Worm (Caenorhabditis elegans) whole organism, midembryonic: ENCODE results near the gene R04F11.2.

Experiments used
- T22C8.4 ChIP-seq: fragments of 200-800 bp; sonication (Bioruptor generic); IDR thresholded peaks from 2 replicates; pipeline ENCODE4 v1.3.6; 2022; ENCODE audit warnings: missing genetic modification characterization, missing compliant biosample characterization
- cog-1 ChIP-seq: sonication (generic microtip); optimal IDR thresholded peaks from 2 replicates; lab custom pipeline; 2016; ENCODE audit warnings: missing genetic modification characterization, missing compliant biosample characterization
- flt-1 ChIP-seq: fragments of 200-800 bp; sonication (Bioruptor generic); IDR thresholded peaks from 2 replicates; pipeline ENCODE4 v1.3.6; 2022; ENCODE audit warnings: missing genetic modification characterization, missing compliant biosample characterization
- klf-2 ChIP-seq: fragments of 200-800 bp; sonication (Bioruptor generic); conservative IDR thresholded peaks from 2 replicates; pipeline ENCODE4 v1.3.6; 2022; ENCODE audit warnings: missing genetic modification reagents, missing genetic modification characterization, missing compliant biosample characterization
- med-1 ChIP-seq: sonication (generic microtip); optimal IDR thresholded peaks from 2 replicates; lab custom pipeline; 2017; ENCODE audit warnings: missing genetic modification characterization, mild to moderate bottlenecking, missing compliant biosample characterization, antibody characterized with exemption, missing genetic modification reagents; ENCODE audit not compliant: insufficient read depth
- ref-1 ChIP-seq: fragments of 200-800 bp; sonication (Bioruptor generic); conservative IDR thresholded peaks from 2 replicates; pipeline ENCODE4 v1.3.6; 2022; ENCODE audit warnings: missing genetic modification reagents, missing genetic modification characterization, missing compliant biosample characterization
- tab-1 ChIP-seq: fragments of 200-800 bp; sonication (Bioruptor generic); IDR thresholded peaks from 2 replicates; pipeline ENCODE4 v1.3.6; 2022; ENCODE audit warnings: missing genetic modification characterization, missing compliant biosample characterization
- ztf-23 ChIP-seq: fragments of 200-800 bp; sonication (Bioruptor generic); IDR thresholded peaks from 2 replicates; pipeline ENCODE4 v1.3.6; 2022; ENCODE audit warnings: missing genetic modification reagents, missing genetic modification characterization, missing compliant biosample characterization
- ztf-29 ChIP-seq: fragments of 200-800 bp; sonication (Bioruptor generic); IDR thresholded peaks from 2 replicates; pipeline ENCODE4 v1.3.6; 2022; ENCODE audit warnings: missing genetic modification reagents, missing genetic modification characterization, missing compliant biosample characterization

The R04F11.2 gene

DNA sequence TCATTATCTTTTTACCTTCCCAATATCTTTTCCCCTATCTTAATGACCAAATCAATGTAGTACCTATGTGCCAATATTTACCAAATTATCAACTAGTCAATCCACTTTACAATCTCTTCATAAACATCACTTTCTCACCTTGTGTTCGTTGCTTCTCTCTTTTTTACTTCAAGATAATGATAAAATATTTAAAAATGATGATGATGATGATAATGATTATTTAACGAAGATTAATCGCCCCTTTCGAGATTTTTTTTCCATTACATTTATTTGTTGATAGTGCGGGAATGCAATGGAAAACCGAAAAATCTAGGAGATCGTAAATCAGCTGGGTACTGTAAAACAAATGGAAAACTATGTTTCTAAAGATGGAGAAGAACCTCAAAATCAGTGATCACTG is 24.1 kb upstream of the R04F11.2 start:
- TF ChIP-seq flt-1 (GFP tag; lab: Robert Waterston, UW) (no peak), cog-1 (tag; lab: Kevin White, UChicago) (no peak), ref-1 (GFP tag; lab: Robert Waterston, UW) (no peak), ztf-23 (GFP tag; lab: Robert Waterston, UW) (no peak), klf-2 (GFP tag; lab: Robert Waterston, UW) (no peak), ztf-29 (GFP tag; lab: Robert Waterston, UW) (no peak), T22C8.4 (GFP tag; lab: Robert Waterston, UW) (no peak), med-1 (GFP tag; lab: Kevin White, UChicago) (no peak), tab-1 (GFP tag; lab: Robert Waterston, UW) (no peak)

ce11 chrV:12295015-12295414 is 23.2 kb upstream of the R04F11.2 start:
- TF ChIP-seq med-1 (GFP tag; lab: Kevin White, UChicago) (no peak), tab-1 (GFP tag; lab: Robert Waterston, UW) (no peak), ztf-23 (GFP tag; lab: Robert Waterston, UW) (no peak)

DNA sequence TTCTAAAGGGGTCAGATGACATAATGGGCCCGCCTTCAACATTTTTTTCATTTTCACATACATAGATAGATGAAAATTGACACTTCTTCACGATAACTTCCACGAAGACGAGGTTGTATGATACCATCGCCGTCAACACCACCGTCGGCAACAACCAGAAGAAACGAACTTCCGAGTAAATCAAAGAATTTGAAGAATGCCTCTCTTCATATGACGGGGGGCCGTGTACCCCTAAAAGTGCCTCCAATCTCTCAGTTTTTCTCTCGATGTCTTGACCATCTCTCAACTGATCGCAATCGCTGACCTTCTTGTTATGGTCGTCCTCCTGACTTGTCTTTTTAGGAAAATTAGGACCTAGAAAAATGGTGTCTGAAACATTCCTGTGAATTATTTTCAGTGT is 22.7 kb upstream of the R04F11.2 start:
- TF ChIP-seq ztf-29 (GFP tag; lab: Robert Waterston, UW) (no peak), ztf-23 (GFP tag; lab: Robert Waterston, UW) (no peak), tab-1 (GFP tag; lab: Robert Waterston, UW) (no peak), cog-1 (tag; lab: Kevin White, UChicago) (no peak), med-1 (GFP tag; lab: Kevin White, UChicago) (no peak), T22C8.4 (GFP tag; lab: Robert Waterston, UW) (no peak), ref-1 (GFP tag; lab: Robert Waterston, UW) (no peak), flt-1 (GFP tag; lab: Robert Waterston, UW) (no peak)

DNA sequence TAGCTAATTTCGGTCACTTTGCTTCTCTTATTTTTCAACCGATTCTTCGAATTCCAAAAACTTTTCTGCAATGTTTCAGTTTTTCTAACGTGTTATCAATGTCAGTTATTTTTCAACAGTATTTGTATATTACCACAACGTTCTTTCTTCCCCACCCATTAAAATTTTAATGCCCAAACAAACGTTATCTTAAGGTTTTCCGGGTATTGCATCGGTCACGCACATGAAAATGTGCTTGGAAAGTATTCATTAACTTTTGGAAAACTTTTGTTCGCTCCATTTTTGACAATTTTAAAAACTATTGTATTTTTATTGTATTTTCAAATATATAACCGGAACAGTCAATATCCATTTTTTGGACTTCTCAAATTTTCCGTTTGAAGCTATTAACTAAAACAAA is 22.1 kb upstream of the R04F11.2 start:
- TF ChIP-seq ref-1 (GFP tag; lab: Robert Waterston, UW) (no peak), tab-1 (GFP tag; lab: Robert Waterston, UW) (no peak), med-1 (GFP tag; lab: Kevin White, UChicago) (no peak), klf-2 (GFP tag; lab: Robert Waterston, UW) (no peak), ztf-29 (GFP tag; lab: Robert Waterston, UW) (no peak), cog-1 (tag; lab: Kevin White, UChicago) (no peak), ztf-23 (GFP tag; lab: Robert Waterston, UW) (no peak)

ce11 chrV:12296794-12297193 is 21.4 kb upstream of the R04F11.2 start:
- TF ChIP-seq cog-1 (tag; lab: Kevin White, UChicago) (no peak), klf-2 (GFP tag; lab: Robert Waterston, UW) (no peak), med-1 (GFP tag; lab: Kevin White, UChicago) (no peak), flt-1 (GFP tag; lab: Robert Waterston, UW) (no peak), T22C8.4 (GFP tag; lab: Robert Waterston, UW) (no peak), ref-1 (GFP tag; lab: Robert Waterston, UW) (no peak), ztf-29 (GFP tag; lab: Robert Waterston, UW) (no peak), tab-1 (GFP tag; lab: Robert Waterston, UW) (no peak), ztf-23 (GFP tag; lab: Robert Waterston, UW) (no peak)

DNA sequence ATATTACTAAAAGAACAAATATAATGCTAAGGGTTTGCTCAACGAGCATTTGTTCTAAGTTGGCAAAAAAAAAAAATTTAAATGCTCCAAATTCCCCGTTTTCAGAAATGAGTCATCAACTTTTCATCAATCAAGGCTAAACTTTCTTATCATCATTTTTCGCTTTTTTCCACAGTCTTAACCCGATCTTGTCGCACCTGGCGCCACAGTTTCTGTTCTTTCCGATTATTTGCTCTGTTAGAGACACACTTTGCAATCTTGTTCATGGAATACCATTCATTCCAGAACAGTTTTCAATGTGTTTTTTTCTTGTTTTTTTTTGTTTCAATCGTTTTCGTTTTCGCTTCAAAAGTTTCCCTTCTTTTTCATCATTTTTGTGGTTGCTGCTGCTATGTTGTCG is 20.0 kb upstream of the R04F11.2 start:
- TF ChIP-seq T22C8.4 (GFP tag; lab: Robert Waterston, UW) (no peak), flt-1 (GFP tag; lab: Robert Waterston, UW) (no peak)

DNA sequence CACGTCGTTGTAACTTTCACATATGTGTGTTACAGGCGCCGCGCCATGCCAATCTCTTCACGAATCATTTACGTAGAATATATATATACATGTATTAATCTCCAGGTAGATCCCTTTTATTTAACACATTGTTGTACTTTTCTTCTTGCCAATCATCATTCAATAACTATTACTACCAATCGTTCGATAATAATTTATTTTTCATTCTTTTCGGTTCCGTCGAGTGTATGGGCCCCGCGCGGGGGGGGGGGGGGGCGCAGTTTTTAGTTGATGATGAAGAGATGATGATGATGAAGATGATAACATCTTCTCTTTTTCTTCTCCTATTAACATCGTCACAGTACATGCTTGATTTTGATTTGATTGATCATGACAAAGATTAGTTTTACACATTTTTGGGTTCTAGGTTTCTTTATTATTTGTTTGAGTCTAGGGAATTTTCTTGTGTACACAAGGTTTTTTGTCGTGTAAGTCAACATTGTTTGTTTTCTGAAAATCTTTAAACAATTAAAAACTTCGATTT is 18.9 kb upstream of the R04F11.2 start:
- TF ChIP-seq med-1 (GFP tag; lab: Kevin White, UChicago) (no peak), cog-1 (tag; lab: Kevin White, UChicago) (no peak), klf-2 (GFP tag; lab: Robert Waterston, UW) (no peak), ref-1 (GFP tag; lab: Robert Waterston, UW) (no peak), tab-1 (GFP tag; lab: Robert Waterston, UW) (no peak), ztf-23 (GFP tag; lab: Robert Waterston, UW) (no peak), flt-1 (GFP tag; lab: Robert Waterston, UW) (no peak), ztf-29 (GFP tag; lab: Robert Waterston, UW) (no peak), T22C8.4 (GFP tag; lab: Robert Waterston, UW) (no peak)

DNA sequence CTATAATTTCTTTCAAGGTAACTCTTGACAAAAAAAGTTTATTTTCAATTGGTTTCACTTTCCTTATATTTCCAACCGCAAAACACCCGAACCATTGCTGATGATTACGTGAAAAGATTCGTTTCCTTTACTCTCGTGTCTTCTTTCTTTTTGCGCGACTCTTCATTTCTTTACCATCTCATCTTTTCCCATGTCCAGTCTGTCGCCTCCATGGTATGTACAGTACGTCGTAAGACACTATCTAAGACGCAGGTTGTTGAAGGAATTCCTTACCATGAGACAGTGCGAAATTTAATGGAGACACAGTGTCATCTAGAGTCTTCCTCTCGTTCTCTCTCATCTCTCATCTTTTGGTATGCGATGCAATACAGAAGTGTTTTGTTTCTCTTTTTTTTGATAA is 18.0 kb upstream of the R04F11.2 start:
- no peak for TF ChIP-seq klf-2 (GFP tag; lab: Robert Waterston, UW)

- TF ChIP-seq med-1 (GFP tag; lab: Kevin White, UChicago) (no peak), cog-1 (tag; lab: Kevin White, UChicago) (no peak), ztf-29 (GFP tag; lab: Robert Waterston, UW) (no peak), flt-1 (GFP tag; lab: Robert Waterston, UW) (no peak), ref-1 (GFP tag; lab: Robert Waterston, UW) (no peak), klf-2 (GFP tag; lab: Robert Waterston, UW) (no peak), T22C8.4 (GFP tag; lab: Robert Waterston, UW) (no peak), tab-1 (GFP tag; lab: Robert Waterston, UW) (no peak), ztf-23 (GFP tag; lab: Robert Waterston, UW) (no peak)
These were observed 17.3 kb upstream of the R04F11.2 start for ce11 chrV:12300780-12301460.
